Worm (Caenorhabditis elegans) whole organism, L2 larva: ENCODE data around the gene str-45.

Source experiments
- C34F6.9 ChIP-seq: fragments of 150-350 bp; optimal IDR thresholded peaks from 2 replicates; lab custom pipeline; 2014; ENCODE audit warnings: missing biosample characterization, missing genetic modification characterization
- F13H6.1 ChIP-seq: sonication (generic microtip); optimal IDR thresholded peaks from 2 replicates; lab custom pipeline; 2016; ENCODE audit warnings: missing genetic modification characterization, missing compliant biosample characterization
- R02D3.7 ChIP-seq: fragments of 150-350 bp; optimal IDR thresholded peaks from 2 replicates; lab custom pipeline; 2014; ENCODE audit warnings: missing biosample characterization, missing genetic modification characterization
- Y55F3AM.14 ChIP-seq: fragments of 200-800 bp; sonication (Bioruptor generic); optimal IDR thresholded peaks from 2 replicates; lab custom pipeline; 2018; ENCODE audit warnings: mild to moderate bottlenecking, missing genetic modification characterization, missing compliant biosample characterization
- ZK546.5 ChIP-seq: sonication (generic microtip); optimal IDR thresholded peaks from 2 replicates; lab custom pipeline; 2017; ENCODE audit warnings: missing biosample characterization, missing genetic modification characterization
- alr-1 ChIP-seq: fragments of 150-350 bp; optimal IDR thresholded peaks from 2 replicates; lab custom pipeline; 2014; ENCODE audit warnings: missing biosample characterization, missing genetic modification characterization
- aly-2 ChIP-seq: fragments of 150-350 bp; optimal IDR thresholded peaks from 2 replicates; lab custom pipeline; 2014; ENCODE audit warnings: missing biosample characterization, missing genetic modification characterization
- ama-1 ChIP-seq: fragments of 150-350 bp; optimal IDR thresholded peaks from 2 replicates; lab custom pipeline; 2018; ENCODE audit warnings: inconsistent platforms
- blmp-1 ChIP-seq: sonication (generic microtip); optimal IDR thresholded peaks from 2 replicates; lab custom pipeline; 2017; ENCODE audit warnings: missing genetic modification characterization, mild to moderate bottlenecking, missing compliant biosample characterization, antibody characterized with exemption, moderate library complexity; ENCODE audit not compliant: insufficient read depth
- ceh-16 ChIP-seq: fragments of 150-350 bp; optimal IDR thresholded peaks from 2 replicates; lab custom pipeline; 2014; ENCODE audit warnings: missing biosample characterization, missing genetic modification characterization
- ceh-82 ChIP-seq: fragments of 150-350 bp; optimal IDR thresholded peaks from 2 replicates; lab custom pipeline; 2014; ENCODE audit warnings: missing biosample characterization, missing genetic modification characterization
- crh-2 ChIP-seq: sonication (generic microtip); optimal IDR thresholded peaks from 2 replicates; lab custom pipeline; 2017; ENCODE audit warnings: missing biosample characterization, missing genetic modification characterization
- dmd-4 ChIP-seq: sonication (generic microtip); optimal IDR thresholded peaks from 2 replicates; lab custom pipeline; 2017; ENCODE audit warnings: missing biosample characterization, missing genetic modification characterization
- egl-27 ChIP-seq: sonication (generic microtip); optimal IDR thresholded peaks from 3 replicates; lab custom pipeline; 2017; ENCODE audit warnings: missing biosample characterization, missing genetic modification reagents, missing genetic modification characterization
- elt-1 ChIP-seq: fragments of 150-350 bp; optimal IDR thresholded peaks from 2 replicates; lab custom pipeline; 2014; ENCODE audit warnings: missing biosample characterization, missing genetic modification characterization
- elt-3 ChIP-seq: sonication (generic microtip); optimal IDR thresholded peaks from 2 replicates; lab custom pipeline; 2017; ENCODE audit warnings: missing biosample characterization, missing genetic modification characterization
- fos-1 ChIP-seq: fragments of 150-350 bp; optimal IDR thresholded peaks from 2 replicates; lab custom pipeline; 2014; ENCODE audit warnings: missing biosample characterization, missing genetic modification characterization
- gmeb-1 ChIP-seq: fragments of 150-350 bp; optimal IDR thresholded peaks from 2 replicates; lab custom pipeline; 2014; ENCODE audit warnings: missing biosample characterization, missing genetic modification characterization
- lin-11 ChIP-seq: fragments of 150-350 bp; sonication (generic microtip); optimal IDR thresholded peaks from 2 replicates; lab custom pipeline; 2014; ENCODE audit warnings: missing biosample characterization, missing genetic modification characterization, inconsistent platforms, mixed read lengths
- lin-13 ChIP-seq: fragments of 150-350 bp; optimal IDR thresholded peaks from 2 replicates; lab custom pipeline; 2014; ENCODE audit warnings: missing biosample characterization, missing genetic modification reagents, missing genetic modification characterization
- lin-39 ChIP-seq: fragments of 150-350 bp; optimal IDR thresholded peaks from 2 replicates; lab custom pipeline; 2014; ENCODE audit warnings: missing biosample characterization, missing genetic modification reagents, missing genetic modification characterization
- lsy-2 ChIP-seq, 2 experiments: fragments of 150-350 bp in 1 of 2; sonication (generic microtip) in 1 of 2; optimal IDR thresholded peaks; 2 replicates each; lab custom pipeline; 2014 to 2017; ENCODE audit warnings: missing biosample characterization in 2 of 2, missing genetic modification characterization in 2 of 2
- mab-5 ChIP-seq: fragments of 150-350 bp; optimal IDR thresholded peaks from 2 replicates; lab custom pipeline; 2014; ENCODE audit warnings: missing biosample characterization, missing genetic modification characterization
- mbf-1 ChIP-seq: sonication (generic microtip); optimal IDR thresholded peaks from 2 replicates; lab custom pipeline; 2017; ENCODE audit warnings: missing biosample characterization, missing genetic modification characterization
- mdl-1 ChIP-seq, 2 experiments: fragments of 150-350 bp in 1 of 2; sonication (generic microtip) in 1 of 2; optimal IDR thresholded peaks; 2 replicates each; lab custom pipeline; 2017; ENCODE audit warnings: missing biosample characterization in 2 of 2, missing genetic modification characterization in 2 of 2
- nhr-10 ChIP-seq: sonication (generic microtip); optimal IDR thresholded peaks from 2 replicates; lab custom pipeline; 2017; ENCODE audit warnings: missing biosample characterization, missing genetic modification characterization
- nhr-11 ChIP-seq: fragments of 150-350 bp; optimal IDR thresholded peaks from 2 replicates; lab custom pipeline; 2014; ENCODE audit warnings: missing biosample characterization, missing genetic modification characterization
- nhr-12 ChIP-seq: fragments of 150-350 bp; optimal IDR thresholded peaks from 2 replicates; lab custom pipeline; 2014; ENCODE audit warnings: missing biosample characterization, missing genetic modification characterization
- nhr-129 ChIP-seq: fragments of 150-350 bp; optimal IDR thresholded peaks from 2 replicates; lab custom pipeline; 2014; ENCODE audit warnings: missing biosample characterization, missing genetic modification characterization
- nhr-21 ChIP-seq: fragments of 150-350 bp; optimal IDR thresholded peaks from 2 replicates; lab custom pipeline; 2014; ENCODE audit warnings: missing biosample characterization, missing genetic modification characterization
- nhr-23 ChIP-seq: fragments of 150-350 bp; optimal IDR thresholded peaks from 2 replicates; lab custom pipeline; 2014; ENCODE audit warnings: missing biosample characterization, missing genetic modification reagents, missing genetic modification characterization
- nhr-237 ChIP-seq: fragments of 150-350 bp; optimal IDR thresholded peaks from 2 replicates; lab custom pipeline; 2014; ENCODE audit warnings: missing biosample characterization, missing genetic modification characterization
- nhr-25 ChIP-seq: fragments of 150-350 bp; sonication (generic microtip); optimal IDR thresholded peaks from 3 replicates; lab custom pipeline; 2014; ENCODE audit warnings: missing biosample characterization, missing genetic modification characterization
- nhr-6 ChIP-seq: fragments of 150-350 bp; optimal IDR thresholded peaks from 2 replicates; lab custom pipeline; 2014; ENCODE audit warnings: missing biosample characterization, missing genetic modification characterization
- nhr-77 ChIP-seq: fragments of 150-350 bp; optimal IDR thresholded peaks from 2 replicates; lab custom pipeline; 2014; ENCODE audit warnings: missing biosample characterization, missing genetic modification characterization
- peb-1 ChIP-seq: fragments of 150-350 bp; optimal IDR thresholded peaks from 2 replicates; lab custom pipeline; 2014; ENCODE audit warnings: missing biosample characterization, missing genetic modification characterization
- sem-4 ChIP-seq: fragments of 150-350 bp; optimal IDR thresholded peaks from 2 replicates; lab custom pipeline; 2014; ENCODE audit warnings: missing biosample characterization, missing genetic modification reagents, missing genetic modification characterization
- skn-1 ChIP-seq: sonication (generic microtip); optimal IDR thresholded peaks from 2 replicates; lab custom pipeline; 2017; ENCODE audit warnings: missing biosample characterization, missing genetic modification characterization
- sma-3 ChIP-seq: sonication (generic microtip); optimal IDR thresholded peaks from 2 replicates; lab custom pipeline; 2016; ENCODE audit warnings: missing genetic modification reagents, missing genetic modification characterization, missing compliant biosample characterization
- sma-9 ChIP-seq, 2 experiments: fragments of 150-350 bp in 1 of 2; sonication (generic microtip) in 1 of 2; optimal IDR thresholded peaks; 2 replicates each; lab custom pipeline; 2014 to 2016; ENCODE audit warnings: missing genetic modification characterization in 2 of 2, mild to moderate bottlenecking in 1 of 2, missing biosample characterization in 1 of 2, missing compliant biosample characterization in 1 of 2, missing genetic modification reagents in 1 of 2, moderate library complexity in 1 of 2
- snpc-4 ChIP-seq: fragments of 150-350 bp; optimal IDR thresholded peaks from 2 replicates; lab custom pipeline; 2014; ENCODE audit warnings: missing biosample characterization, missing genetic modification characterization
- unc-39 ChIP-seq: fragments of 150-350 bp; optimal IDR thresholded peaks from 2 replicates; lab custom pipeline; 2014; ENCODE audit warnings: missing biosample characterization, missing genetic modification characterization
- unc-55 ChIP-seq: fragments of 150-350 bp; sonication (generic microtip); optimal IDR thresholded peaks from 3 replicates; lab custom pipeline; 2014; ENCODE audit warnings: missing biosample characterization, missing genetic modification reagents, missing genetic modification characterization
- unc-62 ChIP-seq: fragments of 150-350 bp; optimal IDR thresholded peaks from 2 replicates; lab custom pipeline; 2014; ENCODE audit warnings: missing biosample characterization, missing genetic modification reagents, missing genetic modification characterization
- zag-1 ChIP-seq: fragments of 150-350 bp; optimal IDR thresholded peaks from 2 replicates; lab custom pipeline; 2014; ENCODE audit warnings: missing biosample characterization, missing genetic modification characterization
- ztf-1 ChIP-seq: fragments of 200-800 bp; sonication (Bioruptor generic); conservative IDR thresholded peaks from 2 replicates; pipeline ENCODE4 v1.3.6; 2022; ENCODE audit warnings: missing genetic modification characterization, missing compliant biosample characterization
- ztf-11 ChIP-seq: sonication (generic microtip); optimal IDR thresholded peaks from 2 replicates; lab custom pipeline; 2017; ENCODE audit warnings: missing biosample characterization, missing genetic modification characterization
- ztf-4 ChIP-seq: fragments of 150-350 bp; optimal IDR thresholded peaks from 2 replicates; lab custom pipeline; 2014; ENCODE audit warnings: missing biosample characterization, missing genetic modification characterization

The str-45 gene

ce11 chrV:15189567-15189966 is 30.8 kb downstream of the str-45 start, which contains the start of gene cyn-3:
Gene cyn-3 (plus strand): TSS chrV:15189927.
- peak; percentile 92 for TF ChIP-seq sem-4 (tag; lab: Kevin White, UChicago)
- TF ChIP-seq lin-13 (GFP tag; lab: Kevin White, UChicago): peak; percentile 93
- peak; percentile 76 for TF ChIP-seq fos-1 (tag; lab: Kevin White, UChicago)
- peak; percentile 89 for TF ChIP-seq nhr-129 (tag; lab: Kevin White, UChicago)
- TF ChIP-seq unc-62 (GFP tag; lab: Kevin White, UChicago): no peak
- TF ChIP-seq nhr-10 (tag; lab: Kevin White, UChicago): no peak
- peak; percentile 30 for TF ChIP-seq ZK546.5 (tag; lab: Kevin White, UChicago)
- TF ChIP-seq sma-9 (GFP tag; optimal IDR thresholded peaks at IDR 0.05; lab: Kevin White, UChicago): peak; percentile 90
- no peak for TF ChIP-seq sma-9 (tag; optimal IDR thresholded peaks at IDR 0.05; lab: Kevin White, UChicago)
- TF ChIP-seq R02D3.7: peak; percentile 41
- peak; percentile 38 for TF ChIP-seq ceh-82 (tag; lab: Kevin White, UChicago)
- TF ChIP-seq ama-1 (lab: Kevin White, UChicago): peak; percentile 85
- TF ChIP-seq aly-2 (tag; lab: Kevin White, UChicago): no peak
- TF ChIP-seq elt-3 (tag; lab: Kevin White, UChicago): no peak
- TF ChIP-seq nhr-23 (tag; lab: Kevin White, UChicago): no peak
- TF ChIP-seq crh-2 (tag; lab: Kevin White, UChicago): peak; percentile 96
- peak; percentile 59 for TF ChIP-seq ceh-16 (tag; lab: Kevin White, UChicago)
- TF ChIP-seq alr-1 (tag; lab: Kevin White, UChicago): no peak
- peak; percentile 93 for TF ChIP-seq C34F6.9 (tag; lab: Kevin White, UChicago)
- TF ChIP-seq dmd-4: no peak
- no peak for TF ChIP-seq peb-1 (tag; lab: Kevin White, UChicago)
- TF ChIP-seq nhr-77 (tag; lab: Kevin White, UChicago): peak; percentile 54
- no peak for TF ChIP-seq nhr-12 (tag; lab: Kevin White, UChicago)
- TF ChIP-seq nhr-6 (tag; lab: Kevin White, UChicago): no peak
- TF ChIP-seq nhr-237 (tag; lab: Kevin White, UChicago): no peak
- TF ChIP-seq mbf-1: no peak
- peak; percentile 99 for TF ChIP-seq gmeb-1 (tag; lab: Kevin White, UChicago)
- peak; percentile 78 for TF ChIP-seq blmp-1
- peak; percentile 82 to 93 for TF ChIP-seq lsy-2 (tag; optimal IDR thresholded peaks at IDR 0.05; lab: Kevin White, UChicago)
- no peak for TF ChIP-seq nhr-11 (tag; lab: Kevin White, UChicago)
- peak; percentile 81 for TF ChIP-seq mab-5 (tag; lab: Kevin White, UChicago)
- TF ChIP-seq egl-27 (tag; lab: Kevin White, UChicago): peak; percentile 31
- no peak for TF ChIP-seq ztf-1 (GFP tag; lab: Robert Waterston, UW)
- TF ChIP-seq ztf-11 (tag; lab: Kevin White, UChicago): no peak
- TF ChIP-seq nhr-25 (tag; lab: Kevin White, UChicago): peak; percentile 93
- peak; percentile 87 for TF ChIP-seq snpc-4
- no peak for TF ChIP-seq elt-1
- peak; percentile 85 for TF ChIP-seq F13H6.1 (tag; lab: Kevin White, UChicago)
- no peak for TF ChIP-seq skn-1
- peak; percentile 87 for TF ChIP-seq sma-3 (GFP tag; lab: Kevin White, UChicago)
- TF ChIP-seq nhr-21 (tag; lab: Kevin White, UChicago): peak; percentile 85
- peak; percentile 91 for TF ChIP-seq lin-11
- no peak for TF ChIP-seq lin-39
- TF ChIP-seq mdl-1 (tag; optimal IDR thresholded peaks at IDR 0.05; lab: Kevin White, UChicago): no peak
- TF ChIP-seq ztf-4 (tag; lab: Kevin White, UChicago): peak; percentile 73
- TF ChIP-seq Y55F3AM.14 (GFP tag; lab: Kevin White, UChicago): no peak
- no peak for TF ChIP-seq unc-39 (tag; lab: Kevin White, UChicago)
- TF ChIP-seq unc-55 (GFP tag; lab: Kevin White, UChicago): peak; percentile 97
- TF ChIP-seq zag-1 (tag; lab: Kevin White, UChicago): peak; percentile 46
- TF ChIP-seq, all 48 proteins: peak for 27
